Worm (Caenorhabditis elegans): ENCODE data around the gene ZK180.6.

ZK180.6 gene

DNA sequence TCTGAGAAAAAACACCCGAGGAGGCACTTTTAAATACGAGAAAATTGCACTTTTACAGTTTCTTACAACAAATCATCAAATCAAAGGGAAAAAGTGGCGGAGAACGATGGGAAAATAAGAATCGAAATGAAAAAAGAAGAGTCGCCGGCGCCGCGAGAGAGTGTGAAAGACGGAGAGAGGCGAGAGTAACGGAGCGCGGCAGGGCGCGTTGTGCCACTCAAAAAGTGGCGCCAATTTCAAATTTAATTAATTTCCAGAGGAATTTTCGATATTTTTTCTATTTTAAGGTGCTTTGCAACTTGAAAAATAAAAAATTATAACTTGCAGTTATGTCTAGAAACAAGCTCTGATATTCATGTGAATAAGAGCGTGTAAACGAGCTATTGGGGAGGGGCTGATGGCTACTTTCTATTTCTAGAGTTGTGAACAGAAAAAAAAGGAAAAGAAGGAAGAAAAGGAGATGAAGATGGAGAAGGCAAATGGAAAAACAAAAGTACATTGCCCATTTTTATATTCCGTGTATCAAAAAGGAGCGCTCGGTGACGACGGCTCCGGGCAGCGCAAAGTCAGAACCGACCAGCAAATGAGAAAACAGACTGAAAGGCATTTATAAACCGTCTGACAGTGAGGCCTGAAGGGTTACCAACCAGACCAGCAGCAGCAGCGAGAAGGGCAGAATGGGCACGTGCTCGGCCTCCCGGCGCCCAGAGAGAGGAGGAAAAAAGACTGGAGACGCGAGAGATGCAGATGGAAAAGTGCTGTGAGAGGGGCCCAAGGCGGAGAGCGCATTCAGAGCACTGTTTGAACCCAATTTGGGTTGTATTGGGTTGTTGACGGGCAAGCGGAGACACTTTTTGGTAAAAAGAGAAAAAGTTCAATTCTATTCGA is 53.7 kb downstream of the ZK180.6 start (continued):
- TF ChIP-seq dox-1 (GFP tag; IDR thresholded peaks at IDR 0.05): peak; percentile 18; the same call in 1 of the 2 replicates
- TF ChIP-seq ceh-79 (tag; optimal IDR thresholded peaks at IDR 0.05): no peak
- no peak for TF ChIP-seq pha-4 (tag; optimal IDR thresholded peaks at IDR 0.05)
- TF ChIP-seq attf-5 (GFP tag; optimal IDR thresholded peaks at IDR 0.05): peak; percentile 64
- TF ChIP-seq nfya-1 (tag; optimal IDR thresholded peaks at IDR 0.05; ENCODE audit: borderline replicate concordance, insufficient read depth): no peak
- TF ChIP-seq nhr-27 (tag; optimal IDR thresholded peaks at IDR 0.05): no peak
- TF ChIP-seq lin-54 (GFP tag; optimal IDR thresholded peaks at IDR 0.05): peak; percentile 70
- 0 out of 2 replicates have a peak, but pooled peaks have one; percentile 22 for TF ChIP-seq bed-2 (GFP tag; IDR thresholded peaks at IDR 0.05)
- no peak for TF ChIP-seq B0035.1 (tag; optimal IDR thresholded peaks at IDR 0.05)
- peak; percentile 79 for TF ChIP-seq chd-7 (tag; optimal IDR thresholded peaks at IDR 0.05)
- TF ChIP-seq madf-10 (tag; optimal IDR thresholded peaks at IDR 0.05): no peak
- no peak for TF ChIP-seq D2030.7 (GFP tag; IDR thresholded peaks at IDR 0.05)
- TF ChIP-seq ztf-26 (tag; optimal IDR thresholded peaks at IDR 0.05): no peak
- TF ChIP-seq egl-18 (GFP tag; IDR thresholded peaks at IDR 0.05): no peak
- TF ChIP-seq tlf-1 (GFP tag; optimal IDR thresholded peaks at IDR 0.05): no peak
- no peak for TF ChIP-seq Y53F4B.3 (GFP tag; IDR thresholded peaks at IDR 0.05)
- no peak for TF ChIP-seq mxl-1 (tag; optimal IDR thresholded peaks at IDR 0.05)
- TF ChIP-seq snpc-4 (GFP tag; optimal IDR thresholded peaks at IDR 0.05): no peak
- peak in 1 of 4 experiments; percentile 11 for TF ChIP-seq snpc-4 (tag; optimal IDR thresholded peaks at IDR 0.05)
- TF ChIP-seq zfh-2 (GFP tag; conservative IDR thresholded peaks at IDR 0.05): peak; percentile 96
- no peak for TF ChIP-seq hrde-1 (tag; optimal IDR thresholded peaks at IDR 0.05; ENCODE audit: borderline replicate concordance)
- TF ChIP-seq B0261.1 (tag; optimal IDR thresholded peaks at IDR 0.05): no peak
- no peak for TF ChIP-seq unc-130 (GFP tag; optimal IDR thresholded peaks at IDR 0.05)
- TF ChIP-seq F52B5.7 (tag; optimal IDR thresholded peaks at IDR 0.05): peak; percentile 47
- TF ChIP-seq zim-3 (tag; optimal IDR thresholded peaks at IDR 0.05): peak; percentile 25
- no peak for TF ChIP-seq hsf-1 (GFP tag; IDR thresholded peaks at IDR 0.05)
- TF ChIP-seq hmg-1.2 (GFP tag; IDR thresholded peaks at IDR 0.05): peak; percentile 81
- TF ChIP-seq B0019.2 (GFP tag; conservative IDR thresholded peaks at IDR 0.05): no peak
- TF ChIP-seq madf-3 (GFP tag; IDR thresholded peaks at IDR 0.05): peak; percentile 11; the same call in 1 of the 2 replicates
- no peak for TF ChIP-seq F39B2.1 (GFP tag; IDR thresholded peaks at IDR 0.05)
- TF ChIP-seq ztf-22 (GFP tag; optimal IDR thresholded peaks at IDR 0.05): no peak
- TF ChIP-seq ekl-4 (GFP tag; IDR thresholded peaks at IDR 0.05): no peak
- peak; percentile 33 for TF ChIP-seq lsl-1 (GFP tag; optimal IDR thresholded peaks at IDR 0.05)
- peak; percentile 4 for TF ChIP-seq dpl-1 (GFP tag; optimal IDR thresholded peaks at IDR 0.05)
- TF ChIP-seq pbrm-1 (GFP tag; IDR thresholded peaks at IDR 0.05): peak; percentile 72; the same call in 1 of the 2 replicates
- TF ChIP-seq madf-6 (GFP tag; IDR thresholded peaks at IDR 0.05): peak; percentile 53; the same call in 1 of the 2 replicates
- TF ChIP-seq F57A8.1 (GFP tag; optimal IDR thresholded peaks at IDR 0.05): no peak
- TF ChIP-seq rcor-1 (GFP tag; IDR thresholded peaks at IDR 0.05): no peak
- TF ChIP-seq efl-1 (GFP tag; optimal IDR thresholded peaks at IDR 0.05): peak; percentile 56
- TF ChIP-seq tbp1 (GFP tag; optimal IDR thresholded peaks at IDR 0.05): peak; percentile 20
- TF ChIP-seq F33H1.4 (GFP tag; IDR thresholded peaks at IDR 0.05): peak; percentile 50
- TF ChIP-seq hlh-26 (GFP tag; conservative IDR thresholded peaks at IDR 0.05): no peak
- TF ChIP-seq gei-17 (GFP tag; optimal IDR thresholded peaks at IDR 0.05): no peak
- TF ChIP-seq aptf-3 (GFP tag; IDR thresholded peaks at IDR 0.05): 0 out of 2 replicates have a peak, but pooled peaks have one; percentile 34
- no peak for TF ChIP-seq aptf-2 (GFP tag; conservative IDR thresholded peaks at IDR 0.05)
- TF ChIP-seq Y53G8AR.9 (GFP tag; conservative IDR thresholded peaks at IDR 0.05): no peak
- TF ChIP-seq T07F8.4 (tag; optimal IDR thresholded peaks at IDR 0.05): no peak

All from whole organism, young adult.